Fruit fly (Drosophila melanogaster) whole organism, prepupa: Measurements from ENCODE around the gene Mms19.

Experiments
- CG10631 ChIP-seq: fragments of 200-800 bp; sonication (Bioruptor generic); optimal IDR thresholded peaks from 2 replicates; lab custom pipeline; 2016; ENCODE audit warnings: missing biosample characterization, missing genetic modification characterization
- CG10669 ChIP-seq: fragments of 200-800 bp; sonication (Bioruptor generic); optimal IDR thresholded peaks from 3 replicates; lab custom pipeline; 2018; ENCODE audit warnings: missing biosample characterization, mild to moderate bottlenecking, missing genetic modification characterization, moderate library complexity
- CG11294 ChIP-seq: fragments of 200-800 bp; sonication (Bioruptor generic); IDR thresholded peaks from 2 replicates; pipeline ENCODE4 v1.3.6; 2022; ENCODE audit warnings: missing biosample characterization, missing genetic modification characterization
- CG11762 ChIP-seq: fragments of 200-800 bp; sonication (Bioruptor generic); optimal IDR thresholded peaks from 3 replicates; lab custom pipeline; 2016; ENCODE audit warnings: missing biosample characterization, missing genetic modification characterization; ENCODE audit not compliant: insufficient read depth
- CG15336 ChIP-seq: fragments of 200-800 bp; sonication (Bioruptor generic); IDR thresholded peaks from 2 replicates; pipeline ENCODE4 v1.3.6; 2022; ENCODE audit warnings: missing biosample characterization, missing genetic modification characterization
- CG16779 ChIP-seq: fragments of 200-800 bp; sonication (Bioruptor generic); optimal IDR thresholded peaks from 3 replicates; lab custom pipeline; 2017; ENCODE audit warnings: missing biosample characterization, mild to moderate bottlenecking, missing genetic modification characterization
- CG3032 ChIP-seq: fragments of 200-800 bp; optimal IDR thresholded peaks from 2 replicates; lab custom pipeline; 2019; ENCODE audit warnings: missing biosample characterization, mild to moderate bottlenecking, missing genetic modification characterization, moderate library complexity
- CG31627 ChIP-seq: fragments of 200-800 bp; sonication (Bioruptor generic); optimal IDR thresholded peaks from 3 replicates; lab custom pipeline; 2016; ENCODE audit warnings: missing biosample characterization, missing genetic modification characterization
- CG3919 ChIP-seq: fragments of 200-800 bp; sonication (Bioruptor generic); optimal IDR thresholded peaks from 3 replicates; lab custom pipeline; 2016; ENCODE audit warnings: missing biosample characterization, missing genetic modification characterization
- CG4318 ChIP-seq: fragments of 200-800 bp; sonication (Bioruptor generic); optimal IDR thresholded peaks from 3 replicates; lab custom pipeline; 2017; ENCODE audit warnings: missing biosample characterization, mild to moderate bottlenecking, missing genetic modification characterization
- CG6163 ChIP-seq: fragments of 200-800 bp; sonication (Bioruptor generic); IDR thresholded peaks from 3 replicates; pipeline ENCODE4 v1.3.6; 2022; ENCODE audit warnings: missing biosample characterization, missing genetic modification characterization
- CG6276 ChIP-seq: fragments of 200-800 bp; sonication (Bioruptor generic); optimal IDR thresholded peaks from 2 replicates; lab custom pipeline; 2017; ENCODE audit warnings: missing biosample characterization, mild to moderate bottlenecking, missing genetic modification characterization
- CG6792 ChIP-seq: fragments of 200-800 bp; sonication (Bioruptor generic); optimal IDR thresholded peaks from 3 replicates; lab custom pipeline; 2016; ENCODE audit warnings: missing biosample characterization, missing genetic modification characterization
- CG7368 ChIP-seq: fragments of 200-800 bp; sonication (Bioruptor generic); optimal IDR thresholded peaks from 3 replicates; lab custom pipeline; 2016; ENCODE audit warnings: missing biosample characterization, missing genetic modification characterization
- CG8119 ChIP-seq: fragments of 200-800 bp; sonication (Bioruptor generic); IDR thresholded peaks from 3 replicates; pipeline ENCODE4 v1.3.6; 2022; ENCODE audit warnings: missing biosample characterization, missing genetic modification characterization
- CG8319 ChIP-seq: fragments of 200-800 bp; sonication (Bioruptor generic); optimal IDR thresholded peaks from 3 replicates; lab custom pipeline; 2016; ENCODE audit warnings: missing biosample characterization, missing genetic modification characterization
- CG8632 ChIP-seq: fragments of 200-800 bp; sonication (Bioruptor generic); optimal IDR thresholded peaks from 3 replicates; lab custom pipeline; 2016; ENCODE audit warnings: missing biosample characterization, missing genetic modification characterization
- Eip75B ChIP-seq: fragments of 200-800 bp; sonication (Bioruptor generic); optimal IDR thresholded peaks from 3 replicates; lab custom pipeline; 2016; ENCODE audit warnings: missing biosample characterization, missing genetic modification characterization
- Eip78C ChIP-seq: fragments of 200-800 bp; sonication (Bioruptor generic); peaks from one replicate; lab custom pipeline; 2016; ENCODE audit warnings: missing biosample characterization, missing genetic modification characterization
- Eip93F ChIP-seq: fragments of 200-800 bp; sonication (Bioruptor generic); optimal IDR thresholded peaks from 2 replicates; lab custom pipeline; 2016; ENCODE audit warnings: missing biosample characterization, mild to moderate bottlenecking, missing genetic modification characterization
- Ets21C ChIP-seq: fragments of 200-800 bp; sonication (Bioruptor generic); optimal IDR thresholded peaks from 3 replicates; lab custom pipeline; 2016; ENCODE audit warnings: missing biosample characterization, missing genetic modification characterization
- Gug ChIP-seq: fragments of 200-800 bp; sonication (Bioruptor generic); IDR thresholded peaks from 2 replicates; pipeline ENCODE4 v1.3.6; 2022; ENCODE audit warnings: missing biosample characterization, missing genetic modification characterization
- Hr4 ChIP-seq: fragments of 200-800 bp; sonication (Bioruptor generic); optimal IDR thresholded peaks from 3 replicates; lab custom pipeline; 2016; ENCODE audit warnings: missing biosample characterization, missing genetic modification characterization
- Lpt ChIP-seq: fragments of 200-800 bp; sonication (Bioruptor generic); optimal IDR thresholded peaks from 3 replicates; lab custom pipeline; 2016; ENCODE audit warnings: missing biosample characterization, missing genetic modification characterization
- Met ChIP-seq: fragments of 200-800 bp; sonication (Bioruptor generic); optimal IDR thresholded peaks from 3 replicates; lab custom pipeline; 2016; ENCODE audit warnings: missing biosample characterization, missing genetic modification characterization
- Smox ChIP-seq: fragments of 200-800 bp; sonication (Bioruptor generic); optimal IDR thresholded peaks from 3 replicates; lab custom pipeline; 2016; ENCODE audit warnings: missing biosample characterization, missing genetic modification characterization
- Sox14 ChIP-seq: fragments of 200-800 bp; sonication (Bioruptor generic); optimal IDR thresholded peaks from 3 replicates; lab custom pipeline; 2016; ENCODE audit warnings: missing biosample characterization, missing genetic modification characterization
- Sox15 ChIP-seq: fragments of 200-800 bp; sonication (Bioruptor generic); optimal IDR thresholded peaks from 3 replicates; lab custom pipeline; 2016; ENCODE audit warnings: missing biosample characterization, missing genetic modification characterization
- achi ChIP-seq: fragments of 200-800 bp; sonication (Bioruptor generic); optimal IDR thresholded peaks from 3 replicates; lab custom pipeline; 2016; ENCODE audit warnings: missing biosample characterization, missing genetic modification characterization
- acj6 ChIP-seq: fragments of 200-800 bp; sonication (Bioruptor generic); optimal IDR thresholded peaks from 3 replicates; lab custom pipeline; 2016; ENCODE audit warnings: missing biosample characterization, missing genetic modification characterization
- cyc ChIP-seq: fragments of 200-800 bp; sonication (Bioruptor generic); optimal IDR thresholded peaks from 3 replicates; lab custom pipeline; 2016; ENCODE audit warnings: missing biosample characterization, missing genetic modification characterization
- dac ChIP-seq: fragments of 200-800 bp; sonication (Bioruptor generic); optimal IDR thresholded peaks from 2 replicates; lab custom pipeline; 2017; ENCODE audit warnings: missing biosample characterization, mild to moderate bottlenecking, missing genetic modification characterization
- dsx ChIP-seq: fragments of 200-800 bp; optimal IDR thresholded peaks from 3 replicates; lab custom pipeline; 2019; ENCODE audit warnings: missing biosample characterization, mild to moderate bottlenecking, missing genetic modification characterization, moderate library complexity; ENCODE audit not compliant: poor library complexity, severe bottlenecking
- fd85E ChIP-seq: fragments of 200-800 bp; sonication (Bioruptor generic); optimal IDR thresholded peaks from 3 replicates; lab custom pipeline; 2016; ENCODE audit warnings: missing biosample characterization, missing genetic modification characterization
- fkh ChIP-seq: fragments of 200-800 bp; sonication (Bioruptor generic); optimal IDR thresholded peaks from 3 replicates; lab custom pipeline; 2017; ENCODE audit warnings: missing biosample characterization, mild to moderate bottlenecking, missing genetic modification characterization, moderate library complexity
- lz ChIP-seq: fragments of 200-800 bp; sonication (Bioruptor generic); optimal IDR thresholded peaks from 3 replicates; lab custom pipeline; 2016; ENCODE audit warnings: missing biosample characterization, missing genetic modification characterization
- pdm3 ChIP-seq: fragments of 200-800 bp; sonication (Bioruptor generic); optimal IDR thresholded peaks from 3 replicates; lab custom pipeline; 2016; ENCODE audit warnings: missing biosample characterization, missing genetic modification characterization
- salr ChIP-seq, 2 experiments: fragments of 200-800 bp; sonication (Bioruptor generic); optimal IDR thresholded peaks; 3 replicates each; lab custom pipeline; 2016 to 2018; ENCODE audit warnings: missing biosample characterization in 2 of 2, missing genetic modification characterization in 2 of 2, mild to moderate bottlenecking in 1 of 2
- spab ChIP-seq: fragments of 200-800 bp; sonication (Bioruptor generic); optimal IDR thresholded peaks from 2 replicates; lab custom pipeline; 2017; ENCODE audit warnings: missing biosample characterization, mild to moderate bottlenecking, missing genetic modification characterization, missing genetic modification reagents
- ss ChIP-seq, 2 experiments: fragments of 200-800 bp; sonication (Bioruptor generic); optimal IDR thresholded peaks; 2 replicates in 1 of 2; 3 replicates in 1 of 2; lab custom pipeline; 2017 to 2018; ENCODE audit warnings: mild to moderate bottlenecking in 2 of 2, missing biosample characterization in 2 of 2, missing genetic modification characterization in 2 of 2, moderate library complexity in 1 of 2
- svp ChIP-seq: fragments of 200-800 bp; sonication (Bioruptor generic); peaks from one replicate; lab custom pipeline; 2016; ENCODE audit warnings: missing biosample characterization, missing genetic modification characterization
- topi ChIP-seq: fragments of 200-800 bp; sonication (Bioruptor generic); optimal IDR thresholded peaks from 3 replicates; lab custom pipeline; 2016; ENCODE audit warnings: missing biosample characterization, missing genetic modification characterization
- vri ChIP-seq: fragments of 200-800 bp; sonication (Bioruptor generic); optimal IDR thresholded peaks from 3 replicates; lab custom pipeline; 2016; ENCODE audit warnings: missing biosample characterization, mild to moderate bottlenecking, missing genetic modification characterization

Gene Mms19

DNA sequence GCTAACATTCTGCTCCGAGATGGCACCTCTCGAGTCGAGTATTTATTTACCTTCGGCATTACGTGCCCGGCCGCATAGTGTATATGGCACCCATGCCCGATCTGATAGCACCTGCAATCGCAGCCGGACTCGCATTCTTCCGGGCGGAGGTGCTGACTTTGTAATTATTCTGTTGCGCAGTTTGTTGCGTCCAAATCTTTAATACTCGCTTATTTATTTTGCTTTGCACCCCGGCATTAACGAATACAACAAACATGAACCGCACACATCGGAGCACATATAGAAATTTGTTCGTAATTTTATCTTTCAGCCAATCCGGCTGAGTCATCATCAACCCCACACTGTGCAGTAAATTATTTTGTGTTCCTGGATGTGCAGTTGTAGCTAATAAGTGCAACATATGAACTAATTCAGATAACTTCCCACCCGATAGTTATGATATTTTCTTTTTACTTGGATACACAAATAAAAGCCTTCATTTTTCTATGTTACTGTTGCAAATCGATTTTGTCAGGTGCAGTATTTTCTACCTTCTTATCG is 29.7 kb downstream of the Mms19 start:
- TF ChIP-seq Lpt (GFP tag; lab: Kevin White, UChicago): no peak
- peak; percentile 30 for TF ChIP-seq Eip78C (GFP tag; lab: Kevin White, UChicago)
- TF ChIP-seq Gug (GFP tag; lab: Robert Waterston, UW): no peak
- TF ChIP-seq fkh (GFP tag; lab: Kevin White, UChicago): peak; percentile 8
- no peak for TF ChIP-seq acj6
- no peak for TF ChIP-seq fd85E (GFP tag; lab: Kevin White, UChicago)
- TF ChIP-seq svp (GFP tag; lab: Kevin White, UChicago): peak; percentile 45
- TF ChIP-seq vri (GFP tag; lab: Kevin White, UChicago): peak; percentile 64

DNA sequence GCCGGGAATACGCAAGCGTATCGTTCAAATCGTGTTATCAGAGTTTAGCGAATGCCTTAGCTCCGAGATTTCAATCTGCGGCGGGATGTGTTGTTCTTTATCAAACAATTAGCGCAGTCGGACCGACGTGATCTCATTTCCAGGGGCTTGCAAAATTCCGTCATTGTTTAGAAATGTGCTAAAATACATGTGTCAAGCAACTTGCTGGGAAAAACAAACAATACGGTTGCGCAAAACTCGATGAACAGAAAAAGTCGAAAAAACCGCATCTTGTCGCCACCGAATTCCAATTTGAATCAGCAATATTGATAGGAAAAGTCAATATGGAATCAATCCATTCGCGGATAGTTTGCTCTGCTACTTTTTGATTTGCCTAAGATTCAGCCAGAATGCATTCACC is 30.2 kb downstream of the Mms19 start, which contains the start of gene Tim17a2:
Gene Tim17a2 (minus strand): TSS at position 101 of the 400 bp plus-strand sequence.
- TF ChIP-seq Eip93F (GFP tag; lab: Kevin White, UChicago) (no peak), Hr4 (GFP tag; lab: Kevin White, UChicago) (no peak), acj6 (no peak), cyc (no peak), CG3919 (GFP tag; lab: Kevin White, UChicago) (no peak)

DNA sequence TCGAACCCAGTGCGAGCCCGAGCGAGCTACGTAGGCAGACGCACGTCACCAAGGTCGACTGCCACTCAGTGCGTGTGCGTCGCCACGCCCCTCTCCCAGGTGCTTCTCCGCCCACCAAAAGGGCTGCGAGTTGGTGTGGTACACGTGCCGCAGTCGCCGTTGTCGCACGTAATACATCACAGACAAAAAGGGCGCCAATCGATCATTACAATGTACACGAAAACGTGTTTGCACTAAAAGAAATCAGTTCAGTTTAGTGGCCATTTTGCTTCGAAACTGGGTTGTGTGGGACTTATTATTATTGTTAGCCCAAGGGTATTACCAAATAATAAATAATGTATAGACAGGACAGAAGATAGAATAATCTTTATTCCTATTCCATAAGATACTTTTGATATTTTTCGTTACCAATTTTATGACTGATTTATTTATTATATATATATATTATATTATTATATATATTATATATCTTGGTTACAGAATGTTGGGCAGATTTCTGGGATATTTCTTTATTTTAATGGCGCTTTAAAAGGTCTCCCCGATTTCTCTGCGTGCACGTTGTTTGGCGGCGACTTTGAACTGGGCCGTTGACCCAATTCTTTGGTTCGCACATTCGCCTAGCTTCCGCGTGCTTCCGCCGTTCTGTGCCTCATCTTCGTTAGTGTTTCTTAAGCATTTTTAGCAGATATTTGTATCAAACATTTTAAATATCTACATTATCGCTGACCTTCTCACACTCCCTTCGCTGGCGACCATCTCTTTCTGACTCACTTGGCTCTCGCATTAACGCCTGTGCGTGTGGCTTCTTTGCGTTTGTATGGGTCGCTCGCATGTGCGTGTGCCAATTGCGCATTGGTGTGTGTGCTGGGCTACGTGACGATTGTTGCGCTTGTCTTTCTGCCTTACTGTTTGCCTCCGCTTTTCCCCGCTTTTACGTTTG is 31.2 kb downstream of the Mms19 start:
- TF ChIP-seq CG8632: peak; percentile 73
- peak; percentile 32; the same call in 1 of the 3 replicates for TF ChIP-seq CG6163 (GFP tag; lab: Robert Waterston, UW)
- no peak for TF ChIP-seq Eip75B (GFP tag; lab: Kevin White, UChicago)
- peak; percentile 61 for TF ChIP-seq CG3919 (GFP tag; lab: Kevin White, UChicago)
- peak; percentile 81 for TF ChIP-seq CG3032
- TF ChIP-seq CG16779 (tag; lab: Kevin White, UChicago): no peak
- peak; percentile 64 for TF ChIP-seq CG10631 (GFP tag; lab: Kevin White, UChicago)
- no peak for TF ChIP-seq Lpt (GFP tag; lab: Kevin White, UChicago)
- peak; percentile 18 for TF ChIP-seq CG6792 (GFP tag; lab: Kevin White, UChicago)
- peak; percentile 1 for TF ChIP-seq fd85E (GFP tag; lab: Kevin White, UChicago)
- no peak for TF ChIP-seq Met
- TF ChIP-seq CG31627 (GFP tag; lab: Kevin White, UChicago): no peak
- TF ChIP-seq Hr4 (GFP tag; lab: Kevin White, UChicago): peak; percentile 46
- no peak; the same call in 1 of the 2 replicates for TF ChIP-seq CG11294 (GFP tag; lab: Robert Waterston, UW)
- TF ChIP-seq dac (GFP tag; lab: Kevin White, UChicago): no peak
- peak; percentile 35 for TF ChIP-seq Sox15 (GFP tag; lab: Kevin White, UChicago)
- peak; percentile 53 for TF ChIP-seq fkh (GFP tag; lab: Kevin White, UChicago)
- peak; percentile 14 for TF ChIP-seq acj6
- peak; percentile 63 to 65 for TF ChIP-seq ss (GFP tag; optimal IDR thresholded peaks at IDR 0.05; lab: Kevin White, UChicago)
- TF ChIP-seq CG8319 (GFP tag; lab: Kevin White, UChicago): peak; percentile 33
- peak; percentile 25 for TF ChIP-seq CG4318 (GFP tag; lab: Kevin White, UChicago)
- peak; percentile 54 for TF ChIP-seq spab (GFP tag; lab: Kevin White, UChicago)
- TF ChIP-seq pdm3 (GFP tag; lab: Kevin White, UChicago): peak; percentile 22
- peak; percentile 26 for TF ChIP-seq topi (GFP tag; lab: Kevin White, UChicago)
- peak; percentile 84 for TF ChIP-seq dsx (GFP tag; lab: Kevin White, UChicago)
- no peak for TF ChIP-seq Ets21C
- TF ChIP-seq CG7368: peak; percentile 27
- no peak for TF ChIP-seq Eip93F (GFP tag; lab: Kevin White, UChicago)
- TF ChIP-seq CG11762 (GFP tag; lab: Kevin White, UChicago): peak; percentile 37
- TF ChIP-seq CG10669 (GFP tag; lab: Kevin White, UChicago): peak; percentile 65
- peak in 1 of 2 experiments; percentile 13 for TF ChIP-seq salr (GFP tag; optimal IDR thresholded peaks at IDR 0.05; lab: Kevin White, UChicago)
- peak; percentile 61 for TF ChIP-seq CG6276 (GFP tag; lab: Kevin White, UChicago)
- TF ChIP-seq Eip78C (GFP tag; lab: Kevin White, UChicago): peak; percentile 85
- TF ChIP-seq Gug (GFP tag; lab: Robert Waterston, UW): no peak; the same call in 1 of the 2 replicates
- no peak for TF ChIP-seq Smox (GFP tag; lab: Kevin White, UChicago)
- TF ChIP-seq CG8119 (GFP tag; lab: Robert Waterston, UW): peak; percentile 70; the same call in 2 of the 3 replicates
- TF ChIP-seq achi: peak; percentile 79
- no peak for TF ChIP-seq Sox14 (GFP tag; lab: Kevin White, UChicago)
- TF ChIP-seq CG15336 (GFP tag; lab: Robert Waterston, UW): no peak; the same call in none of the 2 replicates
- no peak for TF ChIP-seq lz (GFP tag; lab: Kevin White, UChicago)
